Worm (Caenorhabditis elegans): ENCODE results near the gene mdt-27.
A peak's percentile ranks its signal among the peaks of the same experiment; 100 is the strongest.

ce11 chrV:9208878-9209277, 4.6 kb downstream of the mdt-27 start:
- TF ChIP-seq rnt-1 (tag; optimal IDR thresholded peaks at IDR 0.05) (no peak), nhr-12 (tag; optimal IDR thresholded peaks at IDR 0.05) (no peak), ztf-4 (tag; optimal IDR thresholded peaks at IDR 0.05) (no peak), hpl-2 (GFP tag; optimal IDR thresholded peaks at IDR 0.05) (no peak), nhr-11 (tag; optimal IDR thresholded peaks at IDR 0.05) (no peak), blmp-1 (tag; optimal IDR thresholded peaks at IDR 0.05) (peak; percentile 2), unc-62 (GFP tag; optimal IDR thresholded peaks at IDR 0.05) (no peak)
